Worm (Caenorhabditis elegans) whole organism, L2 larva: ENCODE measurements around the gene Y25C1A.2.
A peak's percentile ranks its signal among the peaks of the same experiment; 100 is the strongest.

Experiments used
- C34F6.9 ChIP-seq: fragments of 150-350 bp; optimal IDR thresholded peaks from 2 replicates; lab custom pipeline; 2014; ENCODE audit warnings: missing biosample characterization, missing genetic modification characterization
- F13H6.1 ChIP-seq: sonication (generic microtip); optimal IDR thresholded peaks from 2 replicates; lab custom pipeline; 2016; ENCODE audit warnings: missing genetic modification characterization, missing compliant biosample characterization
- R02D3.7 ChIP-seq: fragments of 150-350 bp; optimal IDR thresholded peaks from 2 replicates; lab custom pipeline; 2014; ENCODE audit warnings: missing biosample characterization, missing genetic modification characterization
- ZK546.5 ChIP-seq: sonication (generic microtip); optimal IDR thresholded peaks from 2 replicates; lab custom pipeline; 2017; ENCODE audit warnings: missing biosample characterization, missing genetic modification characterization
- ama-1 ChIP-seq: fragments of 150-350 bp; optimal IDR thresholded peaks from 2 replicates; lab custom pipeline; 2018; ENCODE audit warnings: inconsistent platforms
- blmp-1 ChIP-seq: sonication (generic microtip); optimal IDR thresholded peaks from 2 replicates; lab custom pipeline; 2017; ENCODE audit warnings: missing genetic modification characterization, mild to moderate bottlenecking, missing compliant biosample characterization, antibody characterized with exemption, moderate library complexity; ENCODE audit not compliant: insufficient read depth
- ceh-16 ChIP-seq: fragments of 150-350 bp; optimal IDR thresholded peaks from 2 replicates; lab custom pipeline; 2014; ENCODE audit warnings: missing biosample characterization, missing genetic modification characterization
- ceh-82 ChIP-seq: fragments of 150-350 bp; optimal IDR thresholded peaks from 2 replicates; lab custom pipeline; 2014; ENCODE audit warnings: missing biosample characterization, missing genetic modification characterization
- crh-2 ChIP-seq: sonication (generic microtip); optimal IDR thresholded peaks from 2 replicates; lab custom pipeline; 2017; ENCODE audit warnings: missing biosample characterization, missing genetic modification characterization
- dmd-4 ChIP-seq: sonication (generic microtip); optimal IDR thresholded peaks from 2 replicates; lab custom pipeline; 2017; ENCODE audit warnings: missing biosample characterization, missing genetic modification characterization
- egl-27 ChIP-seq: sonication (generic microtip); optimal IDR thresholded peaks from 3 replicates; lab custom pipeline; 2017; ENCODE audit warnings: missing biosample characterization, missing genetic modification reagents, missing genetic modification characterization
- elt-1 ChIP-seq: fragments of 150-350 bp; optimal IDR thresholded peaks from 2 replicates; lab custom pipeline; 2014; ENCODE audit warnings: missing biosample characterization, missing genetic modification characterization
- elt-3 ChIP-seq: sonication (generic microtip); optimal IDR thresholded peaks from 2 replicates; lab custom pipeline; 2017; ENCODE audit warnings: missing biosample characterization, missing genetic modification characterization
- fos-1 ChIP-seq: fragments of 150-350 bp; optimal IDR thresholded peaks from 2 replicates; lab custom pipeline; 2014; ENCODE audit warnings: missing biosample characterization, missing genetic modification characterization
- gmeb-1 ChIP-seq: fragments of 150-350 bp; optimal IDR thresholded peaks from 2 replicates; lab custom pipeline; 2014; ENCODE audit warnings: missing biosample characterization, missing genetic modification characterization
- lin-13 ChIP-seq: fragments of 150-350 bp; optimal IDR thresholded peaks from 2 replicates; lab custom pipeline; 2014; ENCODE audit warnings: missing biosample characterization, missing genetic modification reagents, missing genetic modification characterization
- mdl-1 ChIP-seq, 2 experiments: fragments of 150-350 bp in 1 of 2; sonication (generic microtip) in 1 of 2; optimal IDR thresholded peaks; 2 replicates each; lab custom pipeline; 2017; ENCODE audit warnings: missing biosample characterization in 2 of 2, missing genetic modification characterization in 2 of 2
- nhr-10 ChIP-seq: sonication (generic microtip); optimal IDR thresholded peaks from 2 replicates; lab custom pipeline; 2017; ENCODE audit warnings: missing biosample characterization, missing genetic modification characterization
- nhr-11 ChIP-seq: fragments of 150-350 bp; optimal IDR thresholded peaks from 2 replicates; lab custom pipeline; 2014; ENCODE audit warnings: missing biosample characterization, missing genetic modification characterization
- nhr-129 ChIP-seq: fragments of 150-350 bp; optimal IDR thresholded peaks from 2 replicates; lab custom pipeline; 2014; ENCODE audit warnings: missing biosample characterization, missing genetic modification characterization
- nhr-21 ChIP-seq: fragments of 150-350 bp; optimal IDR thresholded peaks from 2 replicates; lab custom pipeline; 2014; ENCODE audit warnings: missing biosample characterization, missing genetic modification characterization
- nhr-237 ChIP-seq: fragments of 150-350 bp; optimal IDR thresholded peaks from 2 replicates; lab custom pipeline; 2014; ENCODE audit warnings: missing biosample characterization, missing genetic modification characterization
- nhr-25 ChIP-seq: fragments of 150-350 bp; sonication (generic microtip); optimal IDR thresholded peaks from 3 replicates; lab custom pipeline; 2014; ENCODE audit warnings: missing biosample characterization, missing genetic modification characterization
- nhr-6 ChIP-seq: fragments of 150-350 bp; optimal IDR thresholded peaks from 2 replicates; lab custom pipeline; 2014; ENCODE audit warnings: missing biosample characterization, missing genetic modification characterization
- nhr-77 ChIP-seq: fragments of 150-350 bp; optimal IDR thresholded peaks from 2 replicates; lab custom pipeline; 2014; ENCODE audit warnings: missing biosample characterization, missing genetic modification characterization
- skn-1 ChIP-seq: sonication (generic microtip); optimal IDR thresholded peaks from 2 replicates; lab custom pipeline; 2017; ENCODE audit warnings: missing biosample characterization, missing genetic modification characterization
- sma-3 ChIP-seq: sonication (generic microtip); optimal IDR thresholded peaks from 2 replicates; lab custom pipeline; 2016; ENCODE audit warnings: missing genetic modification reagents, missing genetic modification characterization, missing compliant biosample characterization
- snpc-4 ChIP-seq: fragments of 150-350 bp; optimal IDR thresholded peaks from 2 replicates; lab custom pipeline; 2014; ENCODE audit warnings: missing biosample characterization, missing genetic modification characterization
- unc-39 ChIP-seq: fragments of 150-350 bp; optimal IDR thresholded peaks from 2 replicates; lab custom pipeline; 2014; ENCODE audit warnings: missing biosample characterization, missing genetic modification characterization
- unc-55 ChIP-seq: fragments of 150-350 bp; sonication (generic microtip); optimal IDR thresholded peaks from 3 replicates; lab custom pipeline; 2014; ENCODE audit warnings: missing biosample characterization, missing genetic modification reagents, missing genetic modification characterization
- ztf-1 ChIP-seq: fragments of 200-800 bp; sonication (Bioruptor generic); conservative IDR thresholded peaks from 2 replicates; pipeline ENCODE4 v1.3.6; 2022; ENCODE audit warnings: missing genetic modification characterization, missing compliant biosample characterization
- ztf-11 ChIP-seq: sonication (generic microtip); optimal IDR thresholded peaks from 2 replicates; lab custom pipeline; 2017; ENCODE audit warnings: missing biosample characterization, missing genetic modification characterization
- ztf-4 ChIP-seq: fragments of 150-350 bp; optimal IDR thresholded peaks from 2 replicates; lab custom pipeline; 2014; ENCODE audit warnings: missing biosample characterization, missing genetic modification characterization

Y25C1A.2 gene

ce11 chrII:3110099-3110498 lies 2.3 kb upstream of the Y25C1A.2 start:
- TF ChIP-seq nhr-77 (tag; lab: Kevin White, UChicago) (no peak), fos-1 (tag; lab: Kevin White, UChicago) (no peak), snpc-4 (tag; lab: Kevin White, UChicago) (no peak), nhr-10 (tag; lab: Kevin White, UChicago) (no peak), nhr-6 (tag; lab: Kevin White, UChicago) (no peak), nhr-25 (no peak), nhr-21 (tag; lab: Kevin White, UChicago) (no peak), F13H6.1 (tag; lab: Kevin White, UChicago) (no peak), unc-55 (GFP tag; lab: Kevin White, UChicago) (no peak), skn-1 (tag; lab: Kevin White, UChicago) (no peak), sma-3 (GFP tag; lab: Kevin White, UChicago) (no peak), elt-3 (no peak), R02D3.7 (tag; lab: Kevin White, UChicago) (no peak), dmd-4 (tag; lab: Kevin White, UChicago) (no peak), mdl-1 (tag; optimal IDR thresholded peaks at IDR 0.05; lab: Kevin White, UChicago) (no peak), egl-27 (tag; lab: Kevin White, UChicago) (no peak)
- TF ChIP-seq, all 48 proteins: peak for 0

ce11 chrII:3111147-3111546 lies 1.3 kb upstream of the Y25C1A.2 start, which contains the start of gene Y25C1A.13:
Gene Y25C1A.13 (minus strand): TSS chrII:3111247.
- TF ChIP-seq ztf-4 (tag; lab: Kevin White, UChicago), result no peak
- peak; percentile 18 for TF ChIP-seq F13H6.1 (tag; lab: Kevin White, UChicago)
- TF ChIP-seq, all 48 proteins: peak for 1

DNA sequence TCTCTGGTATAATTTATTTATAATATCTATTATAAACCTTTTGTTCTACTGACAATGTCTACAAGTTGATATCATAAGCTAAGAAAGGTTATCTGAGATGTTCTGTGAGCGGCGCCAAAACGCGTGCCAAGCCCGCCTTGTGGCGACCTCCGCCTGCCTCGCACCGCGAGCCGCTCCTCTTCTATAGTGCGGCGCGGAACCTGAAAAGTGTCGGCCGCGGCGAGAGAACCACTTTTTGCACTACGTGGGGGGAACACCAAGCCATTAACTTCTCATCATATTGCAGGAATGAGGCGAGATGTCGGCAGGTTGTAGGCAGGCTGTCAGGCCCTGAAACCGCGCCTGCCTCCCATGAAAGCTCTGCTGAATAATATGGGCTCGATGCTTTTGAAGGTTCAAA lies 876 bp downstream of the Y25C1A.2 start:
- TF ChIP-seq snpc-4 (tag; lab: Kevin White, UChicago) (peak; percentile 45), elt-1 (tag; lab: Kevin White, UChicago) (no peak), blmp-1 (tag; lab: Kevin White, UChicago) (no peak)

DNA sequence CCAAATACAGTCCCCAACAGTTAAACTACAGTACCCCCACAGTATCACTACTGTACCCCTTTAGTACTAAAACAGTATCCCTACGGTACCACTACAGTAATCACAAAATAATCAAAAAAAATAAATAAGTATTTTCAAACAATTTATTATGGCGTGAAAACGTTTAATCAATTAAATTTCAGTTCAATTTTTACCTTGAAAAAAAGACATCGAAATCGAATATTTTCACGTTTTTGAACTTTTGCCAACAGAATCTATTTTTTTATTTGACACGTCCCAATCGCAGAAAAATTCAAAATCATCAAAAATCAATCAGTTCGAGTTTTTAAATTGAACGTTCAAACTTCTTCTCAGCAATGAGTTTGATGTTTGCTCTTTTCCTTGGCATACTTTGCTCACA lies 1.5 kb downstream of the Y25C1A.2 start, which contains the start of gene clec-123:
Gene clec-123 (plus strand): TSS at position 301 of the 400 bp plus-strand sequence.
- TF ChIP-seq ama-1 (no peak), unc-39 (tag; lab: Kevin White, UChicago) (no peak), ceh-16 (tag; lab: Kevin White, UChicago) (no peak), nhr-237 (no peak), nhr-10 (tag; lab: Kevin White, UChicago) (no peak), R02D3.7 (tag; lab: Kevin White, UChicago) (no peak), ceh-82 (no peak), ZK546.5 (no peak)

DNA sequence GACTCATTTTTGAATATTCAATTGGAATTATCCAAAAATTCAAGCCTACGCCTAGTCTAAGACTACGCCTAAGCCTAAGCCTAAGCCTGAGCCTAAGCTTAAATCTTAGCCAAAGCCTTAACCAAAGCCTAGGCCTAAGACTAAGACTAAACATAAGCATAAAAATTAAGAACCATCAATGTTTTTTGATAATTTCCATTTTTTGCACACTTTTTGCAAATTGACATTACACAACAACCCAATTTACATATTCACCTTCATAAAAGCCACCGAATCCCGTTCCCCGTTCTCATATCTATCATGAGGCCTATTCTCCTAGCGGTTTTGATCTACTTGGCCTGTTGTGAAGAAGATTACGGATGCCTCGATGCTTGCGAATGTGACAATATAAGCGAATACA lies 5.1 kb downstream of the Y25C1A.2 start, which contains the start of gene T10D4.7:
Gene T10D4.7 (plus strand): TSS at position 301 of the 400 bp plus-strand sequence.
- TF ChIP-seq ztf-1 (GFP tag; lab: Robert Waterston, UW) (no peak), nhr-77 (tag; lab: Kevin White, UChicago) (no peak), unc-39 (tag; lab: Kevin White, UChicago) (no peak), crh-2 (tag; lab: Kevin White, UChicago) (no peak)

ce11 chrII:3118907-3119382 lies 6.5 kb downstream of the Y25C1A.2 start, which contains the start of gene T10D4.6:
Gene T10D4.6 (plus strand): TSS chrII:3119332.
- TF ChIP-seq nhr-11 (tag; lab: Kevin White, UChicago) (no peak), unc-55 (GFP tag; lab: Kevin White, UChicago) (peak; percentile 28), dmd-4 (tag; lab: Kevin White, UChicago) (no peak), lin-13 (GFP tag; lab: Kevin White, UChicago) (no peak), ztf-11 (tag; lab: Kevin White, UChicago) (no peak), crh-2 (tag; lab: Kevin White, UChicago) (peak; percentile 30), C34F6.9 (peak; percentile 72), nhr-10 (tag; lab: Kevin White, UChicago) (no peak), gmeb-1 (tag; lab: Kevin White, UChicago) (no peak), nhr-129 (tag; lab: Kevin White, UChicago) (peak; percentile 25)
